Worm (Caenorhabditis elegans) whole organism, late embryonic: ENCODE measurements around the gene par-3.

Experiments used
- dve-1 ChIP-seq: sonication (generic microtip); optimal IDR thresholded peaks from 2 replicates; lab custom pipeline; 2017; ENCODE audit warnings: antibody characterized with exemption, mild to moderate bottlenecking, missing genetic modification characterization, missing compliant biosample characterization
- lin-11 ChIP-seq: fragments of 200-800 bp; sonication (Bioruptor generic); optimal IDR thresholded peaks from 2 replicates; lab custom pipeline; 2018; ENCODE audit warnings: mild to moderate bottlenecking, missing genetic modification characterization, missing compliant biosample characterization
- nhr-11 ChIP-seq: fragments of 150-350 bp; optimal IDR thresholded peaks from 2 replicates; lab custom pipeline; 2014; ENCODE audit warnings: missing biosample characterization, missing genetic modification characterization
- odd-2 ChIP-seq: sonication (generic microtip); optimal IDR thresholded peaks from 2 replicates; lab custom pipeline; 2017; ENCODE audit warnings: antibody characterized with exemption, mild to moderate bottlenecking, missing genetic modification characterization, missing compliant biosample characterization
- sdc-2 ChIP-seq: sonication (generic microtip); optimal IDR thresholded peaks from 2 replicates; lab custom pipeline; 2016; ENCODE audit warnings: missing genotype, missing genetic modification characterization, missing compliant biosample characterization

DNA sequence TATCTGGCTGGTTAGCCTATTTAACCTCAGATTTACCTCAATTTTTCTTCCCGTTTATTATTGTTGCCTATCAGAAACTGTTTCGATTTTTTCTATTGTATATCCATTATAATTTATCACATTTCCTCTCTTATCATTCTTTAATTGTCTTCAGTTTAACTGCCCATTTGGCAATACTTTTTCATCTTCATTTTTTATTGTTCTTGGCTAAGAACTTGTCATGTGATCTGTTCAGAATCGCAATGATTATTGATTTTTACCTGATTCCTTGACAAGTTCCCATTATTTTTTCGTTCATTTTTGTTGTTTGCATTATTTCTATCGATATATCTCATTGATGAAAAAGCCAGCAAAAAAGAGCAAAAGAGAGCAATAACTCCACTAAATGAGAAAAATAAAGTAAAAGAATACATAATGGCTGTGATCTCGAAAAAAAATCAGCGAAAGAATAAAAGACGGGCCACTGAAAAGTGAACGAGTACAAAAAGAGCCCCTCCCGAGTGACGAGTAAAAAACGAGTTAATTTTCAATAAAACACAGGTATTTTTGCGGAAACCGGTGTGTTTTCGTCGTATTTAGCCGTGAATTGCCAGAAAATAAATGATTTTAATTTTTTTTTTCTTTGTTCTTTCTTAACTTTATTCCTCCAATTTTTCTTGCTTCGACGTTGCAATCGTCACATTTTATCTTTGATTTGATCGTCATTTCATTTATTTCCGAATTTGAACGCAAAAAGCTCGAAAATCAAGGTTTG is 50.4 kb downstream of the par-3 start, which contains the start of gene arf-1:
- TF ChIP-seq odd-2 (tag; lab: Kevin White, UChicago): no peak
- no peak for TF ChIP-seq nhr-11 (tag; lab: Kevin White, UChicago)
- no peak for TF ChIP-seq lin-11 (tag; lab: Kevin White, UChicago)
- TF ChIP-seq sdc-2 (tag; lab: Kevin White, UChicago): no peak
- TF ChIP-seq dve-1 (tag; lab: Kevin White, UChicago): no peak
